Fruit fly (Drosophila melanogaster) whole organism, prepupa: ENCODE results near the gene Hf.

Experiments
- CG16779 ChIP-seq: fragments of 200-800 bp; sonication (Bioruptor generic); optimal IDR thresholded peaks from 3 replicates; lab custom pipeline; 2017; ENCODE audit warnings: missing biosample characterization, mild to moderate bottlenecking, missing genetic modification characterization
- CG4318 ChIP-seq: fragments of 200-800 bp; sonication (Bioruptor generic); optimal IDR thresholded peaks from 3 replicates; lab custom pipeline; 2017; ENCODE audit warnings: missing biosample characterization, mild to moderate bottlenecking, missing genetic modification characterization
- CG6163 ChIP-seq: fragments of 200-800 bp; sonication (Bioruptor generic); IDR thresholded peaks from 3 replicates; pipeline ENCODE4 v1.3.6; 2022; ENCODE audit warnings: missing biosample characterization, missing genetic modification characterization
- Sox102F ChIP-seq: fragments of 200-800 bp; sonication (Bioruptor generic); optimal IDR thresholded peaks from 2 replicates; lab custom pipeline; 2016; ENCODE audit warnings: missing biosample characterization, mild to moderate bottlenecking, missing genetic modification characterization

DNA sequence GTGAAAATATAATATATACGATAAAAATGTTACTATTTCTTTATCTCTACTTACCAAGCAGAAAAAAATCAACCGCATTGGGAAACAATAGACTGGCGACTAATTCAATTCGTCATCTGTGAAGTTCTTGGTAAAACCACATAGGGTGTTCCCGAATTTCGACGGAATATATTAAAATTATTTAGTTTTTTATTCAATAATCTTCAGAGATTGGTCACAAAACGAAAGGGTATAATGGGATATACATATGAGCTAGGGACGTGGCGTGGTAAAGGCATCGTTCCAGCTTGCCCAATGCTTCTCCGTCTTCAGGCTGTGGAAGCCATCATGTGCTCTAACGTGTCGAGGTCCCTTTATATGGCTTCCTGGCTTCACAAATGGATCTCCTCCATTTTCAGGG is 5.9 kb downstream of the Hf start, which contains the start of gene CG42866:
- TF ChIP-seq Sox102F (GFP tag; lab: Kevin White, UChicago), result no peak
- TF ChIP-seq CG4318, result no peak
- TF ChIP-seq CG6163 (GFP tag; lab: Robert Waterston, UW), result no peak
- no peak for TF ChIP-seq CG16779
